Worm (Caenorhabditis elegans): ENCODE measurements around the gene ZK899.1.

DNA sequence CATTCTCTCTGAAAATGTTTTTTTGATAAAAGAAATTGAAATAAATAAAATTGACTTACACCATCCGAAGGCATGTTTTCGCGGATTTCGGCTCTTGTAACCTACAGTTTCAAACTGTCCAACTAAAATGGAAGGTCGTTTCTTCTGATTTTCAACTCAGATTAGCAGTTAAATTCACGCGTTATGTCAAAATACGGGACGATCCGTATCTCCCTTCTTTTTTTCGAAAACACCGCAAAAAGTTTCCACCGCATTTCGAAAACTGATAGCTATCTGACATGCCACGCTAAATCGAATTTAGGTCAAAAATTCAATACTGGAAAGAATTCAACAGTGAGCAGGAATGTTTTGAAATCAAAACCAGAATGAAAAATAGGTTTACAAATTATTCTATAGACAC, 11.7 kb downstream of the ZK899.1 start, which contains the start of gene tba-8:
- TF ChIP-seq che-1 (tag; optimal IDR thresholded peaks at IDR 0.05) (no peak), hlh-30 (tag; optimal IDR thresholded peaks at IDR 0.05; ENCODE audit: insufficient read depth) (no peak), tbx-2 (tag; optimal IDR thresholded peaks at IDR 0.05) (no peak), ttx-3 (tag; optimal IDR thresholded peaks at IDR 0.05) (no peak), unc-86 (tag; optimal IDR thresholded peaks at IDR 0.05) (no peak), elt-2 (tag; optimal IDR thresholded peaks at IDR 0.05) (no peak), ama-1 (optimal IDR thresholded peaks at IDR 0.05) (no peak), ceh-6 (GFP tag; optimal IDR thresholded peaks at IDR 0.05) (no peak), ceh-2 (tag; optimal IDR thresholded peaks at IDR 0.05) (no peak), dve-1 (tag; optimal IDR thresholded peaks at IDR 0.05) (no peak), ceh-9 (tag; optimal IDR thresholded peaks at IDR 0.05) (no peak), rnt-1 (tag; optimal IDR thresholded peaks at IDR 0.05) (no peak), fkh-10 (GFP tag; optimal IDR thresholded peaks at IDR 0.05) (no peak), ceh-34 (tag; optimal IDR thresholded peaks at IDR 0.05) (no peak)
